Fruit fly (Drosophila melanogaster): ENCODE measurements around the gene MICU1.

MICU1 gene

DNA sequence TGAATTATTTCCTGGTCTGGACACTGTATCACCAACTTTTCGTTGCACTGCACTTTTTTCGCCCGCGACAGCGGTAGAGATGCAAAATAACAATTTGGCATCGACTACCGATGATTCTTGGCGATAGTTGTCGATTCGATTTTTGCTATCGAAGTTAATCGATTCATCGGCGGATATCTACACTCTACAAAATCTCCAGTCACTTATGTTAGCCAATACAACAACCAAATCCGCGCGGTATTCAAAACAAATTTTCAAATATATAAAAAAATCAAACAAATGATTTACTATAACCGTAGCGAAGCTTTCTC is 22.1 kb downstream of the MICU1 start, which contains the start of gene CG4502 (continued):
- TF ChIP-seq CG6765 (GFP tag; optimal IDR thresholded peaks at IDR 0.05), result no peak
- TF ChIP-seq HmgD (GFP tag; optimal IDR thresholded peaks at IDR 0.05), result peak; percentile 40
- no peak for TF ChIP-seq Eip74EF (GFP tag; optimal IDR thresholded peaks at IDR 0.05)
- no peak for TF ChIP-seq HLHmδ (GFP tag; optimal IDR thresholded peaks at IDR 0.05)
- peak; percentile 61 for TF ChIP-seq CG8290 (GFP tag; optimal IDR thresholded peaks at IDR 0.05)
- peak in 1 of 2 experiments; percentile 83 for TF ChIP-seq CG8290 (tag; optimal IDR thresholded peaks at IDR 0.05)
- TF ChIP-seq NC2β (GFP tag; optimal IDR thresholded peaks at IDR 0.05), result no peak
- TF ChIP-seq Jarid2 (GFP tag; optimal IDR thresholded peaks at IDR 0.05), result no peak
- no peak for TF ChIP-seq Abd-B (GFP tag; optimal IDR thresholded peaks at IDR 0.05)
- no peak for TF ChIP-seq gcm2 (GFP tag; optimal IDR thresholded peaks at IDR 0.05)
- no peak for TF ChIP-seq CG17328 (GFP tag; IDR thresholded peaks at IDR 0.05)
- TF ChIP-seq Bdp1 (GFP tag; optimal IDR thresholded peaks at IDR 0.05), result no peak
- no peak for TF ChIP-seq CG10543 (GFP tag; optimal IDR thresholded peaks at IDR 0.05)
- TF ChIP-seq CG6791 (GFP tag; IDR thresholded peaks at IDR 0.05; ENCODE audit: partially characterized antibody), result peak; percentile 100
- TF ChIP-seq Med (GFP tag), result peak; percentile 91
- TF ChIP-seq CG4404 (GFP tag; IDR thresholded peaks at IDR 0.05), result no peak
- TF ChIP-seq CG7987 (GFP tag; optimal IDR thresholded peaks at IDR 0.05), result peak; percentile 15
- TF ChIP-seq inv (GFP tag; IDR thresholded peaks at IDR 0.05; ENCODE audit: partially characterized antibody), result peak; percentile 99
- TF ChIP-seq CG14014 (GFP tag; IDR thresholded peaks at IDR 0.05), result no peak
- no peak for TF ChIP-seq CG13123 (GFP tag; optimal IDR thresholded peaks at IDR 0.05)
- no peak for TF ChIP-seq CG1529 (GFP tag; optimal IDR thresholded peaks at IDR 0.05)
- TF ChIP-seq tap (tag; optimal IDR thresholded peaks at IDR 0.05), result no peak
- TF ChIP-seq CG10274 (GFP tag; optimal IDR thresholded peaks at IDR 0.05), result no peak
- peak; percentile 85 for TF ChIP-seq Lhr (GFP tag; optimal IDR thresholded peaks at IDR 0.05)
- TF ChIP-seq crol (GFP tag; IDR thresholded peaks at IDR 0.05), result no peak
- TF ChIP-seq CG8924 (tag; optimal IDR thresholded peaks at IDR 0.05), result peak; percentile 31
- TF ChIP-seq Hr51 (GFP tag; optimal IDR thresholded peaks at IDR 0.05), result no peak
- TF ChIP-seq CG3407 (GFP tag; optimal IDR thresholded peaks at IDR 0.05), result no peak
- TF ChIP-seq Hr3 (GFP tag; optimal IDR thresholded peaks at IDR 0.05), result no peak
- TF ChIP-seq nau (GFP tag; optimal IDR thresholded peaks at IDR 0.05), result no peak
- TF ChIP-seq Doc2 (GFP tag; IDR thresholded peaks at IDR 0.05), result no peak
- peak; percentile 12 for TF ChIP-seq bab2 (GFP tag; optimal IDR thresholded peaks at IDR 0.05)
- TF ChIP-seq bsh (GFP tag; optimal IDR thresholded peaks at IDR 0.05), result peak in 1 of 2 experiments; percentile 5
- TF ChIP-seq CG32767 (GFP tag; IDR thresholded peaks at IDR 0.05), result no peak
- no peak for TF ChIP-seq emc (GFP tag; optimal IDR thresholded peaks at IDR 0.05)
- TF ChIP-seq salm (tag; optimal IDR thresholded peaks at IDR 0.05), result no peak
- TF ChIP-seq CG18764 (GFP tag; optimal IDR thresholded peaks at IDR 0.05), result no peak
- TF ChIP-seq insv (GFP tag; optimal IDR thresholded peaks at IDR 0.05), result peak in 1 of 2 experiments; percentile 6
- TF ChIP-seq chif (GFP tag; optimal IDR thresholded peaks at IDR 0.05), result peak in 1 of 2 experiments; percentile 24
- TF ChIP-seq p53 (GFP tag; optimal IDR thresholded peaks at IDR 0.05), result peak; percentile 45
- TF ChIP-seq slou (GFP tag; optimal IDR thresholded peaks at IDR 0.05), result no peak
- peak; percentile 31 for TF ChIP-seq ERR (GFP tag; optimal IDR thresholded peaks at IDR 0.05)
- TF ChIP-seq ase (GFP tag; IDR thresholded peaks at IDR 0.05), result no peak
- peak; percentile 29 for TF ChIP-seq B-H2 (GFP tag; optimal IDR thresholded peaks at IDR 0.05)
- peak; percentile 78 for TF ChIP-seq CG9932 (GFP tag; IDR thresholded peaks at IDR 0.05)
- TF ChIP-seq Bteb2 (GFP tag; optimal IDR thresholded peaks at IDR 0.05), result peak; percentile 51
- TF ChIP-seq C15 (GFP tag; IDR thresholded peaks at IDR 0.05), result no peak
- TF ChIP-seq CG10209 (GFP tag; optimal IDR thresholded peaks at IDR 0.05), result no peak
- no peak for TF ChIP-seq sisA (GFP tag; IDR thresholded peaks at IDR 0.05)
- TF ChIP-seq CG1792 (GFP tag; optimal IDR thresholded peaks at IDR 0.05), result peak; percentile 21
- no peak for TF ChIP-seq pfk (GFP tag; optimal IDR thresholded peaks at IDR 0.05)
- TF ChIP-seq Ssrp (tag; optimal IDR thresholded peaks at IDR 0.05), result no peak
